Fruit fly (Drosophila melanogaster) S2 (cell line): Measurements from ENCODE around the gene ohgt.

Source experiments
- CG8478 ChIP-seq: fragments of >200 bp; optimal IDR thresholded peaks from 2 replicates; lab custom pipeline; 2018
- CTCF ChIP-seq, 2 experiments: fragments of >200 bp; optimal IDR thresholded peaks; 2 replicates each; lab custom pipeline; 2018

- TF ChIP-seq CG8478 (lab: Kevin White, UChicago) (no peak), CTCF (optimal IDR thresholded peaks at IDR 0.05; lab: Kevin White, UChicago) (no peak)
Measured at dm6 chr3R:10063707-10064106, 14.7 kb downstream of the ohgt start, which contains the start of gene CG33631.
